Worm (Caenorhabditis elegans) whole organism, L2 larva: ENCODE data around the gene fbxb-41.

Experiments used
- ama-1 ChIP-seq: fragments of 150-350 bp; optimal IDR thresholded peaks from 2 replicates; lab custom pipeline; 2018; ENCODE audit warnings: inconsistent platforms
- blmp-1 ChIP-seq: sonication (generic microtip); optimal IDR thresholded peaks from 2 replicates; lab custom pipeline; 2017; ENCODE audit warnings: missing genetic modification characterization, mild to moderate bottlenecking, missing compliant biosample characterization, antibody characterized with exemption, moderate library complexity; ENCODE audit not compliant: insufficient read depth
- fos-1 ChIP-seq: fragments of 150-350 bp; optimal IDR thresholded peaks from 2 replicates; lab custom pipeline; 2014; ENCODE audit warnings: missing biosample characterization, missing genetic modification characterization
- lin-11 ChIP-seq: fragments of 150-350 bp; sonication (generic microtip); optimal IDR thresholded peaks from 2 replicates; lab custom pipeline; 2014; ENCODE audit warnings: missing biosample characterization, missing genetic modification characterization, inconsistent platforms, mixed read lengths
- mab-5 ChIP-seq: fragments of 150-350 bp; optimal IDR thresholded peaks from 2 replicates; lab custom pipeline; 2014; ENCODE audit warnings: missing biosample characterization, missing genetic modification characterization
- nhr-11 ChIP-seq: fragments of 150-350 bp; optimal IDR thresholded peaks from 2 replicates; lab custom pipeline; 2014; ENCODE audit warnings: missing biosample characterization, missing genetic modification characterization
- nhr-12 ChIP-seq: fragments of 150-350 bp; optimal IDR thresholded peaks from 2 replicates; lab custom pipeline; 2014; ENCODE audit warnings: missing biosample characterization, missing genetic modification characterization
- nhr-237 ChIP-seq: fragments of 150-350 bp; optimal IDR thresholded peaks from 2 replicates; lab custom pipeline; 2014; ENCODE audit warnings: missing biosample characterization, missing genetic modification characterization
- nhr-77 ChIP-seq: fragments of 150-350 bp; optimal IDR thresholded peaks from 2 replicates; lab custom pipeline; 2014; ENCODE audit warnings: missing biosample characterization, missing genetic modification characterization
- snpc-4 ChIP-seq: fragments of 150-350 bp; optimal IDR thresholded peaks from 2 replicates; lab custom pipeline; 2014; ENCODE audit warnings: missing biosample characterization, missing genetic modification characterization
- unc-39 ChIP-seq: fragments of 150-350 bp; optimal IDR thresholded peaks from 2 replicates; lab custom pipeline; 2014; ENCODE audit warnings: missing biosample characterization, missing genetic modification characterization
- unc-62 ChIP-seq: fragments of 150-350 bp; optimal IDR thresholded peaks from 2 replicates; lab custom pipeline; 2014; ENCODE audit warnings: missing biosample characterization, missing genetic modification reagents, missing genetic modification characterization
- ztf-11 ChIP-seq: sonication (generic microtip); optimal IDR thresholded peaks from 2 replicates; lab custom pipeline; 2017; ENCODE audit warnings: missing biosample characterization, missing genetic modification characterization

- no peak for TF ChIP-seq snpc-4 (tag; lab: Kevin White, UChicago)
- TF ChIP-seq unc-62 (GFP tag; lab: Kevin White, UChicago), result no peak
- no peak for TF ChIP-seq nhr-11
- TF ChIP-seq nhr-237, result no peak
- no peak for TF ChIP-seq blmp-1 (tag; lab: Kevin White, UChicago)
- TF ChIP-seq lin-11, result no peak
- no peak for TF ChIP-seq mab-5 (tag; lab: Kevin White, UChicago)
- no peak for TF ChIP-seq unc-39 (tag; lab: Kevin White, UChicago)
- no peak for TF ChIP-seq fos-1
- TF ChIP-seq nhr-12 (tag; lab: Kevin White, UChicago), result no peak
- no peak for TF ChIP-seq ztf-11 (tag; lab: Kevin White, UChicago)
- no peak for TF ChIP-seq ama-1 (lab: Kevin White, UChicago)
- no peak for TF ChIP-seq nhr-77 (tag; lab: Kevin White, UChicago)
Measured at ce11 chrII:1071432-1071831, 29.3 kb upstream of the fbxb-41 start.
